Worm (Caenorhabditis elegans): Measurements from ENCODE around the gene rpt-4.

rpt-4 gene

ce11 chrII:18787-19186, 27.2 kb downstream of the rpt-4 start (continued):
- TF ChIP-seq nhr-77 (tag; optimal IDR thresholded peaks at IDR 0.05) = no peak
- no peak for TF ChIP-seq nhr-237 (tag; optimal IDR thresholded peaks at IDR 0.05)
- peak; percentile 60 for TF ChIP-seq ceh-28 (tag; optimal IDR thresholded peaks at IDR 0.05)
- no peak for TF ChIP-seq nhr-76 (tag; optimal IDR thresholded peaks at IDR 0.05)
- no peak for TF ChIP-seq ama-1 (optimal IDR thresholded peaks at IDR 0.05)
- no peak for TF ChIP-seq nhr-11 (tag; optimal IDR thresholded peaks at IDR 0.05)
- TF ChIP-seq lin-39 (tag; optimal IDR thresholded peaks at IDR 0.05) = peak; percentile 85
- peak; percentile 85 for TF ChIP-seq egl-5 (tag; optimal IDR thresholded peaks at IDR 0.05)
- TF ChIP-seq nhr-43 (tag; optimal IDR thresholded peaks at IDR 0.05; ENCODE audit: poor library complexity, severe bottlenecking) = peak; percentile 56
- no peak for TF ChIP-seq pha-4 (tag; optimal IDR thresholded peaks at IDR 0.05)
- TF ChIP-seq nhr-23 (tag; optimal IDR thresholded peaks at IDR 0.05) = peak; percentile 81
- no peak for TF ChIP-seq ceh-16 (tag; optimal IDR thresholded peaks at IDR 0.05)
- TF ChIP-seq R02D3.7 (tag; optimal IDR thresholded peaks at IDR 0.05) = peak; percentile 12
- TF ChIP-seq mml-1 (tag; optimal IDR thresholded peaks at IDR 0.05) = no peak
- TF ChIP-seq pqm-1 (tag; optimal IDR thresholded peaks at IDR 0.05) = peak; percentile 9
- TF ChIP-seq eor-1 (tag; optimal IDR thresholded peaks at IDR 0.05) = no peak
- no peak for TF ChIP-seq ztf-11 (tag; optimal IDR thresholded peaks at IDR 0.05)
- TF ChIP-seq fos-1 (tag; optimal IDR thresholded peaks at IDR 0.05) = no peak

- TF ChIP-seq pqm-1 (tag; optimal IDR thresholded peaks at IDR 0.05) (no peak), pha-4 (tag; optimal IDR thresholded peaks at IDR 0.05) (no peak), nhr-237 (tag; optimal IDR thresholded peaks at IDR 0.05) (no peak), ztf-4 (tag; optimal IDR thresholded peaks at IDR 0.05) (no peak), elt-1 (tag; optimal IDR thresholded peaks at IDR 0.05) (no peak), mdl-1 (tag; optimal IDR thresholded peaks at IDR 0.05) (no peak), elt-3 (tag; optimal IDR thresholded peaks at IDR 0.05) (no peak), aly-2 (tag; optimal IDR thresholded peaks at IDR 0.05) (no peak), mml-1 (tag; optimal IDR thresholded peaks at IDR 0.05) (no peak), sea-2 (GFP tag; optimal IDR thresholded peaks at IDR 0.05) (no peak), nhr-77 (tag; optimal IDR thresholded peaks at IDR 0.05) (no peak), jun-1 (tag; optimal IDR thresholded peaks at IDR 0.05) (no peak), daf-12 (tag; optimal IDR thresholded peaks at IDR 0.05) (no peak), ceh-82 (tag; optimal IDR thresholded peaks at IDR 0.05) (no peak), lsy-12 (tag; optimal IDR thresholded peaks at IDR 0.05) (no peak), hmg-11 (tag; optimal IDR thresholded peaks at IDR 0.05) (no peak), egl-27 (tag; optimal IDR thresholded peaks at IDR 0.05) (no peak), nhr-43 (tag; optimal IDR thresholded peaks at IDR 0.05; ENCODE audit: poor library complexity, severe bottlenecking) (no peak)
These were observed 33.3 kb downstream of the rpt-4 start, which contains the start of gene best-3 for ce11 chrII:12685-13084. TSS of gene best-3 (plus strand) at chrII:12985.

DNA sequence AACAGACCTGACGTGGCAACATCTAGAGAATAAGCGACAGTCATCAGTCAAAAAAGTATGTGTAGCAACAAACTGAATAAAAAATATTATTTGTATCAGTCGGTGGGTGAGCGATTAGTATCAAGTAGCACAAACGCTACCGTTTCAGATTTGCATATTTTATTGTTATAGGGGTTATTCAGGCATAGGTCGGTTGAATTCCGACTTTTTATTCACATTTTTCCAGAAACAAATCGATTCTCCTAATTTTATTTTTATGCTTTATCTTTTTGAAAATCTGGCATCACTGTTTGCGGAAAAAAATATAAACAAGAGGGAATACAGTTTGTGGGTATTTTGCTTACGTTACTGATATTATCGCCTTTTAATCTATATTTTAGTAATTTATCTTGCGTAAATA, 34.2 kb downstream of the rpt-4 start, which contains the start of gene best-4:
Gene best-4, minus strand, starts transcription at position 101 of the 400 bp plus-strand sequence.
- TF ChIP-seq ceh-28 (tag; optimal IDR thresholded peaks at IDR 0.05) (no peak), lin-39 (tag; optimal IDR thresholded peaks at IDR 0.05) (no peak), egl-27 (tag; optimal IDR thresholded peaks at IDR 0.05) (no peak), lin-15B (tag; optimal IDR thresholded peaks at IDR 0.05) (no peak), pqm-1 (tag; optimal IDR thresholded peaks at IDR 0.05) (no peak), zag-1 (tag; optimal IDR thresholded peaks at IDR 0.05) (no peak), tbx-2 (tag; optimal IDR thresholded peaks at IDR 0.05) (no peak), nhr-77 (tag; optimal IDR thresholded peaks at IDR 0.05) (no peak), ceh-9 (tag; optimal IDR thresholded peaks at IDR 0.05) (no peak), ZK546.5 (tag; optimal IDR thresholded peaks at IDR 0.05) (no peak), nhr-43 (tag; optimal IDR thresholded peaks at IDR 0.05; ENCODE audit: poor library complexity, severe bottlenecking) (no peak), fos-1 (tag; optimal IDR thresholded peaks at IDR 0.05) (no peak), daf-12 (tag; optimal IDR thresholded peaks at IDR 0.05) (no peak), pha-4 (tag; optimal IDR thresholded peaks at IDR 0.05) (no peak), jun-1 (tag; optimal IDR thresholded peaks at IDR 0.05) (no peak)

- TF ChIP-seq pha-4 (tag; optimal IDR thresholded peaks at IDR 0.05) = no peak
- TF ChIP-seq sea-2 (GFP tag; optimal IDR thresholded peaks at IDR 0.05) = no peak
- no peak for TF ChIP-seq mdl-1 (tag; optimal IDR thresholded peaks at IDR 0.05)
- no peak for TF ChIP-seq tbx-2 (tag; optimal IDR thresholded peaks at IDR 0.05)
- TF ChIP-seq nhr-67 (tag; optimal IDR thresholded peaks at IDR 0.05) = no peak
- no peak for TF ChIP-seq fkh-2 (tag; optimal IDR thresholded peaks at IDR 0.05)
- TF ChIP-seq pqm-1 (tag; optimal IDR thresholded peaks at IDR 0.05) = no peak
- no peak for TF ChIP-seq nhr-28 (tag; optimal IDR thresholded peaks at IDR 0.05)
- no peak for TF ChIP-seq ama-1 (optimal IDR thresholded peaks at IDR 0.05)
- TF ChIP-seq nhr-23 (tag; optimal IDR thresholded peaks at IDR 0.05) = no peak
- no peak for TF ChIP-seq skn-1 (tag; optimal IDR thresholded peaks at IDR 0.05)
- TF ChIP-seq ceh-82 (tag; optimal IDR thresholded peaks at IDR 0.05) = no peak
- no peak for TF ChIP-seq nhr-77 (tag; optimal IDR thresholded peaks at IDR 0.05)
These were observed 37.8 kb downstream of the rpt-4 start for ce11 chrII:8212-8611.
